Worm (Caenorhabditis elegans) whole organism, L4 larva: Measurements from ENCODE around the gene nas-16.

Experiments
- D1046.2 ChIP-seq: fragments of 200-800 bp; sonication (Bioruptor generic); IDR thresholded peaks from 2 replicates; pipeline ENCODE4 v1.3.6; 2022; ENCODE audit warnings: missing genetic modification characterization, missing compliant biosample characterization
- F10B5.3 ChIP-seq: sonication (generic microtip); optimal IDR thresholded peaks from 2 replicates; lab custom pipeline; 2016; ENCODE audit warnings: mild to moderate bottlenecking, missing genetic modification characterization, missing compliant biosample characterization
- F26F4.8 ChIP-seq: fragments of 200-800 bp; sonication (Bioruptor generic); conservative IDR thresholded peaks from 2 replicates; pipeline ENCODE4 v1.3.6; 2022; ENCODE audit warnings: missing genetic modification characterization, missing compliant biosample characterization
- F49E8.2 ChIP-seq: sonication (generic microtip); optimal IDR thresholded peaks from 2 replicates; lab custom pipeline; 2016; ENCODE audit warnings: missing compliant biosample characterization, mild to moderate bottlenecking, missing genetic modification characterization, borderline replicate concordance
- T26A8.4 ChIP-seq: fragments of 200-800 bp; sonication (Bioruptor generic); IDR thresholded peaks from 2 replicates; pipeline ENCODE4 v1.3.6; 2022; ENCODE audit warnings: missing genetic modification characterization, missing compliant biosample characterization
- ZK546.5 ChIP-seq, 2 experiments: sonication (generic microtip); optimal IDR thresholded peaks; 2 replicates each; lab custom pipeline; 2017; ENCODE audit warnings: missing biosample characterization in 2 of 2, missing genetic modification characterization in 2 of 2
- ceh-20 ChIP-seq: fragments of 200-800 bp; sonication (Bioruptor generic); IDR thresholded peaks from 2 replicates; pipeline ENCODE4 v1.3.6; 2022; ENCODE audit warnings: missing genetic modification reagents, missing genetic modification characterization, missing compliant biosample characterization
- ceh-28 ChIP-seq: fragments of 150-350 bp; optimal IDR thresholded peaks from 2 replicates; lab custom pipeline; 2014; ENCODE audit warnings: missing biosample characterization, missing genetic modification reagents, missing genetic modification characterization
- ceh-32 ChIP-seq: sonication (generic microtip); optimal IDR thresholded peaks from 2 replicates; lab custom pipeline; 2016; ENCODE audit warnings: mild to moderate bottlenecking, missing genetic modification characterization, missing compliant biosample characterization; ENCODE audit not compliant: poor library complexity
- ceh-62 ChIP-seq: sonication (generic microtip); optimal IDR thresholded peaks from 2 replicates; lab custom pipeline; 2017; ENCODE audit warnings: missing biosample characterization, missing genetic modification characterization
- cey-2 ChIP-seq: sonication (generic microtip); optimal IDR thresholded peaks from 3 replicates; lab custom pipeline; 2017; ENCODE audit warnings: missing genetic modification characterization, mild to moderate bottlenecking, missing compliant biosample characterization, antibody characterized with exemption, borderline replicate concordance; ENCODE audit not compliant: insufficient read depth
- dpl-1 ChIP-seq: fragments of 150-350 bp; optimal IDR thresholded peaks from 2 replicates; lab custom pipeline; 2014; ENCODE audit warnings: missing biosample characterization, missing genetic modification reagents, missing genetic modification characterization
- egl-43 ChIP-seq: fragments of 200-800 bp; sonication (Bioruptor generic); IDR thresholded peaks from 2 replicates; pipeline ENCODE4 v1.3.6; 2022; ENCODE audit warnings: missing genetic modification reagents, missing genetic modification characterization, missing compliant biosample characterization
- fkh-10 ChIP-seq: fragments of 150-350 bp; optimal IDR thresholded peaks from 2 replicates; lab custom pipeline; 2014; ENCODE audit warnings: missing biosample characterization, missing genetic modification reagents, missing genetic modification characterization
- gei-8 ChIP-seq: fragments of 200-800 bp; sonication (Bioruptor generic); optimal IDR thresholded peaks from 2 replicates; lab custom pipeline; 2018; ENCODE audit warnings: mild to moderate bottlenecking, missing genetic modification characterization, missing compliant biosample characterization
- hlh-30 ChIP-seq: sonication (generic microtip); optimal IDR thresholded peaks from 2 replicates; lab custom pipeline; 2017; ENCODE audit warnings: antibody characterized with exemption, mild to moderate bottlenecking, missing genetic modification characterization, missing compliant biosample characterization; ENCODE audit not compliant: insufficient read depth
- hmg-1.1 ChIP-seq: fragments of 200-800 bp; sonication (Bioruptor generic); IDR thresholded peaks from 2 replicates; pipeline ENCODE4 v1.3.6; 2022; ENCODE audit warnings: missing genetic modification reagents, missing genetic modification characterization, missing compliant biosample characterization
- lin-15B ChIP-seq: fragments of 150-350 bp; sonication (generic microtip); optimal IDR thresholded peaks from 3 replicates; lab custom pipeline; 2014; ENCODE audit warnings: missing biosample characterization, missing genetic modification characterization
- lin-39 ChIP-seq: fragments of 150-350 bp; optimal IDR thresholded peaks from 2 replicates; lab custom pipeline; 2014; ENCODE audit warnings: missing biosample characterization, missing genetic modification reagents, missing genetic modification characterization
- lsy-2 ChIP-seq, 2 experiments: fragments of 150-350 bp in 1 of 2; sonication (generic microtip) in 1 of 2; optimal IDR thresholded peaks; 2 replicates each; lab custom pipeline; 2014 to 2017; ENCODE audit warnings: missing biosample characterization in 2 of 2, missing genetic modification characterization in 2 of 2
- madf-9 ChIP-seq: fragments of 200-800 bp; sonication (Bioruptor generic); conservative IDR thresholded peaks from 2 replicates; pipeline ENCODE4 v1.3.6; 2022; ENCODE audit warnings: missing genetic modification reagents, missing genetic modification characterization, missing compliant biosample characterization
- mes-2 ChIP-seq: sonication (generic microtip); optimal IDR thresholded peaks from 2 replicates; lab custom pipeline; 2016; ENCODE audit warnings: missing genotype, mild to moderate bottlenecking, missing genetic modification characterization, missing compliant biosample characterization; ENCODE audit not compliant: poor library complexity, severe bottlenecking
- mxl-2 ChIP-seq: fragments of 200-800 bp; sonication (Bioruptor generic); conservative IDR thresholded peaks from 2 replicates; pipeline ENCODE4 v1.3.6; 2022; ENCODE audit warnings: missing genetic modification reagents, missing genetic modification characterization, missing compliant biosample characterization
- nhr-11 ChIP-seq: fragments of 150-350 bp; optimal IDR thresholded peaks from 2 replicates; lab custom pipeline; 2014; ENCODE audit warnings: missing biosample characterization, missing genetic modification characterization
- nhr-237 ChIP-seq: sonication (generic microtip); optimal IDR thresholded peaks from 2 replicates; lab custom pipeline; 2017; ENCODE audit warnings: missing biosample characterization, missing genetic modification characterization
- nhr-28 ChIP-seq: fragments of 150-350 bp; optimal IDR thresholded peaks from 2 replicates; lab custom pipeline; 2014; ENCODE audit warnings: missing biosample characterization, missing genetic modification characterization
- nhr-76 ChIP-seq: fragments of 150-350 bp; optimal IDR thresholded peaks from 2 replicates; lab custom pipeline; 2014; ENCODE audit warnings: missing biosample characterization, missing genetic modification characterization
- pqm-1 ChIP-seq: sonication (generic microtip); optimal IDR thresholded peaks from 2 replicates; lab custom pipeline; 2017; ENCODE audit warnings: missing biosample characterization, missing genetic modification characterization
- saeg-2 ChIP-seq: fragments of 200-800 bp; sonication (Bioruptor generic); IDR thresholded peaks from 2 replicates; pipeline ENCODE4 v1.3.6; 2022; ENCODE audit warnings: missing genetic modification reagents, missing genetic modification characterization, missing compliant biosample characterization
- spr-1 ChIP-seq: sonication (generic microtip); optimal IDR thresholded peaks from 2 replicates; lab custom pipeline; 2016; ENCODE audit warnings: mild to moderate bottlenecking, missing genetic modification characterization, missing compliant biosample characterization
- tra-1 ChIP-seq: fragments of 200-800 bp; sonication (Bioruptor generic); IDR thresholded peaks from 2 replicates; pipeline ENCODE4 v1.3.6; 2022; ENCODE audit warnings: missing genetic modification reagents, missing genetic modification characterization, missing compliant biosample characterization
- unc-130 ChIP-seq: sonication (generic microtip); optimal IDR thresholded peaks from 2 replicates; lab custom pipeline; 2016; ENCODE audit warnings: missing genetic modification reagents, missing genetic modification characterization, missing compliant biosample characterization
- unc-39 ChIP-seq: sonication (generic microtip); optimal IDR thresholded peaks from 2 replicates; lab custom pipeline; 2017; ENCODE audit warnings: missing biosample characterization, missing genetic modification characterization
- unc-62 ChIP-seq, 3 experiments: fragments of 150-350 bp in 1 of 3; sonication (generic microtip); optimal IDR thresholded peaks in 2 of 3; peaks in 1 of 3; 1 replicate in 1 of 3; 2 replicates in 2 of 3; lab custom pipeline; 2014 to 2017; ENCODE audit warnings: missing biosample characterization in 3 of 3, missing genetic modification characterization in 3 of 3, missing genetic modification reagents in 3 of 3, missing genotype in 1 of 3
- zfp-2 ChIP-seq: sonication (generic microtip); optimal IDR thresholded peaks from 2 replicates; lab custom pipeline; 2016; ENCODE audit warnings: mild to moderate bottlenecking, missing genetic modification characterization, missing compliant biosample characterization
- zfp-3 ChIP-seq: fragments of 200-800 bp; sonication (Bioruptor generic); conservative IDR thresholded peaks from 2 replicates; pipeline ENCODE4 v1.3.6; 2022; ENCODE audit warnings: missing genetic modification reagents, missing genetic modification characterization, missing compliant biosample characterization

nas-16 gene

DNA sequence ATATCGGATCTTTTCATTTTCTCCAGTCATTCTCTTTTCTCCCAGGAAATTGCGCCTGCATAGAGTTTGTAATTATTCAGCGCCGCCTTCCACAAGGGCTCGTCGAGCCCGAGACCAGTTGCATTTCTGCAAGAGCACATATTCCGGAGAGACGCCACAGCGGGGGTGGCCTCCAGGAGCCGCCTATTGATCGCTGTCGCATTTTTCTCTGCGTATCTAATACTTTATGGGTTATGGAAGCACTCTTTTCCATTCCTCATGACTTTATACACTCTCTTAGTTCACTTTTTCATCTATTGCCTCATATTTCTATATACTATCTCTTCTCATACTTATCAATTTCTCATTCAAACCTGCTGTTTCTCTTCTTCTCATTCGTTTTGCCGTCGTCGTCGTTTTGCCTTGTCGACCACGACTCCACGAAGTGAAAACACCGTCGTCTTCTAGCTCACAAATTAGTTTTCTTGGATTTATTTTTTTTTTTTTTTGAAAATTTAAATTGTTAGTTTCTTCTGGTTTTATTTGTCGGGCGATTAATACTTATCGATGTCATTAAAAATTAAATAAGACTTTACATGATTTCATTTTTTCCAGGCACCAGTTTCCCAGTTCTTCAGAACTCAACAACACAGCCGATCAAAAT, 16.8 kb upstream of the nas-16 start, which contains the start of gene cnb-1 (continued):
- TF ChIP-seq zfp-2 (tag; lab: Kevin White, UChicago) (no peak), cey-2 (tag; lab: Kevin White, UChicago) (no peak), zfp-3 (GFP tag; lab: Robert Waterston, UW) (no peak), F26F4.8 (no peak), unc-39 (no peak), D1046.2 (GFP tag; lab: Robert Waterston, UW) (no peak), F10B5.3 (tag; lab: Kevin White, UChicago) (no peak), nhr-28 (peak; percentile 6), nhr-237 (tag; lab: Kevin White, UChicago) (no peak), pqm-1 (tag; lab: Kevin White, UChicago) (peak; percentile 19), ZK546.5 (tag; optimal IDR thresholded peaks at IDR 0.05; lab: Kevin White, UChicago) (no peak), unc-130 (no peak), nhr-11 (tag; lab: Kevin White, UChicago) (peak; percentile 24), ceh-20 (GFP tag; lab: Robert Waterston, UW) (peak; percentile 57; the same call in 1 of the 2 replicates), mxl-2 (no peak), ceh-62 (tag; lab: Kevin White, UChicago) (no peak), saeg-2 (GFP tag; lab: Robert Waterston, UW) (no peak), F49E8.2 (tag; lab: Kevin White, UChicago) (no peak), spr-1 (tag; lab: Kevin White, UChicago) (peak; percentile 3), nhr-76 (no peak), lsy-2 (tag; optimal IDR thresholded peaks at IDR 0.05; lab: Kevin White, UChicago) (peak in 1 of 2 experiments; percentile 79), dpl-1 (GFP tag; lab: Kevin White, UChicago) (no peak), ceh-32 (tag; lab: Kevin White, UChicago) (no peak), egl-43 (peak; percentile 73; the same call in 1 of the 2 replicates), lin-15B (tag; lab: Kevin White, UChicago) (no peak), hlh-30 (tag; lab: Kevin White, UChicago) (peak; percentile 84), mes-2 (peak; percentile 29), lin-39 (no peak), hmg-1.1 (GFP tag; lab: Robert Waterston, UW) (peak; percentile 75), madf-9 (GFP tag; lab: Robert Waterston, UW) (no peak), tra-1 (GFP tag; lab: Robert Waterston, UW) (0 out of 2 replicates have a peak, but pooled peaks have one; percentile 26), T26A8.4 (GFP tag; lab: Robert Waterston, UW) (0 out of 2 replicates have a peak, but pooled peaks have one; percentile 36)

DNA sequence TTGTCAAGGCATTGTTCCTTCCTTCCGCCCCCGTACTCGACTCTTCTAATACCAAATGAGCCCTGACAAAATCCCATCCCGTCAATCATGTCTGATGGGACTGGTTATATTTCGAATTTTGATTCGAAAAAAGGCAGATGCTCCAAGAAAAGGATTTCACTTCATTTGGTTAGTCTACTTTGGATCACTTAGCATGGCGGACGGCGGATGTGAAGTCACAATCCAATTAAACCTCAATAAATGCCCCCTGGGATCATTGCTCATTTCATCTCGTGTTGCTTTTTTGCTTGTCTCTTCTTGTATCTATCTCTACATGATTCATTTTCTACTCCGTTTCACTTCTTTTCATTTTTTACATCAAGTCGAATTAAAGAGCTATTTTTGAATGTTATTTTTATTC, 12.8 kb upstream of the nas-16 start:
- TF ChIP-seq ceh-20 (GFP tag; lab: Robert Waterston, UW) (peak; percentile 32; the same call in 1 of the 2 replicates), ceh-28 (tag; lab: Kevin White, UChicago) (no peak), T26A8.4 (GFP tag; lab: Robert Waterston, UW) (no peak), D1046.2 (GFP tag; lab: Robert Waterston, UW) (no peak), gei-8 (GFP tag; lab: Kevin White, UChicago) (no peak)

DNA sequence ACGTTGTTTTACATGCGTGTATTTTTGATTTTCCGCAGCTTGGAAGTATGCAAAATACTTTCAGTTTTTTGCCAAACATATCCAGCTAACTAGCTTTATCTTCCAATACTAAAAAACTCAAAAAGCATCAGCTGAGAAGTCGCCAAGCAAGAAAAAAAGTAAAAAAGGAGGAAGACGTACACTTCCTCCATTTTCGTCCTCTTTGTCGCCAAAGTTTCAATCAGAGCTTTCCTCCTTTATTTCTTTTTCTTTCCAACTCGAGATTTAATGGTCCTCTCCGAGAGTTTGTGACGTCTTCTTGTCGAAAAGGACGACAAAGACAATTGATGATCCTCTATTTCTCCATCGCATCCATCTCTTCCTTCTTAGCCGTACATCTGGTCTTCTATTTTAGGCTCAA, 11.5 kb upstream of the nas-16 start:
- TF ChIP-seq fkh-10 (peak; percentile 38), unc-62 (GFP tag; optimal IDR thresholded peaks at IDR 0.05 in 1 of 2; lab: Kevin White, UChicago) (peak in 1 of 2 experiments; percentile 68), unc-62 (tag; optimal IDR thresholded peaks at IDR 0.05; lab: Kevin White, UChicago) (no peak), ceh-20 (GFP tag; lab: Robert Waterston, UW) (no peak)
- TF ChIP-seq, all 104 proteins: peak for 2
